Worm (Caenorhabditis elegans) whole organism, early embryonic: Measurements from ENCODE around the gene gcl-1.

Source experiments
- F13C5.2 ChIP-seq: sonication (generic microtip); optimal IDR thresholded peaks from 2 replicates; lab custom pipeline; 2017; ENCODE audit warnings: mild to moderate bottlenecking, missing genetic modification characterization, inconsistent platforms, missing compliant biosample characterization
- aly-1 ChIP-seq: sonication (generic microtip); optimal IDR thresholded peaks from 2 replicates; lab custom pipeline; 2016; ENCODE audit warnings: missing genetic modification characterization, missing compliant biosample characterization
- ama-1 ChIP-seq: fragments of 150-350 bp; optimal IDR thresholded peaks from 2 replicates; lab custom pipeline; 2014
- ceh-13 ChIP-seq: fragments of 200-800 bp; sonication (Bioruptor generic); optimal IDR thresholded peaks from 2 replicates; lab custom pipeline; 2018; ENCODE audit warnings: mild to moderate bottlenecking, missing genetic modification characterization, missing compliant biosample characterization
- ceh-36 ChIP-seq: sonication (generic microtip); optimal IDR thresholded peaks from 2 replicates; lab custom pipeline; 2016; ENCODE audit warnings: missing genetic modification characterization, inconsistent platforms, missing compliant biosample characterization
- ets-7 ChIP-seq: sonication (generic microtip); optimal IDR thresholded peaks from 2 replicates; lab custom pipeline; 2016; ENCODE audit warnings: missing genotype, missing genetic modification characterization, missing compliant biosample characterization
- flt-1 ChIP-seq: fragments of 200-800 bp; sonication (Bioruptor generic); IDR thresholded peaks from 2 replicates; pipeline ENCODE4 v1.3.6; 2022; ENCODE audit warnings: missing genetic modification characterization, missing compliant biosample characterization
- hmbx-1 ChIP-seq: sonication (generic microtip); optimal IDR thresholded peaks from 2 replicates; lab custom pipeline; 2016; ENCODE audit warnings: mild to moderate bottlenecking, missing genetic modification characterization, missing compliant biosample characterization
- hmg-4 ChIP-seq: fragments of 200-800 bp; sonication (Bioruptor generic); optimal IDR thresholded peaks from 2 replicates; lab custom pipeline; 2018; ENCODE audit warnings: mild to moderate bottlenecking, missing genetic modification characterization, missing compliant biosample characterization
- hnd-1 ChIP-seq: sonication (generic microtip); optimal IDR thresholded peaks from 2 replicates; lab custom pipeline; 2016; ENCODE audit warnings: missing genetic modification characterization, missing compliant biosample characterization
- pes-1 ChIP-seq: fragments of 200-800 bp; sonication (Bioruptor generic); IDR thresholded peaks from 2 replicates; pipeline ENCODE4 v1.3.6; 2022; ENCODE audit warnings: missing genetic modification reagents, missing genetic modification characterization, missing compliant biosample characterization
- scrt-1 ChIP-seq: fragments of 200-800 bp; sonication (Bioruptor generic); IDR thresholded peaks from 2 replicates; pipeline ENCODE4 v1.3.6; 2022; ENCODE audit warnings: missing genetic modification characterization, missing compliant biosample characterization
- sea-1 ChIP-seq: fragments of 200-800 bp; sonication (Bioruptor generic); conservative IDR thresholded peaks from 2 replicates; pipeline ENCODE4 v1.3.6; 2022; ENCODE audit warnings: missing genetic modification characterization, missing compliant biosample characterization
- tbx-11 ChIP-seq: fragments of 200-800 bp; sonication (Bioruptor generic); IDR thresholded peaks from 2 replicates; pipeline ENCODE4 v1.3.6; 2022; ENCODE audit warnings: missing genetic modification characterization, missing compliant biosample characterization
- tra-4 ChIP-seq: sonication (generic microtip); optimal IDR thresholded peaks from 2 replicates; lab custom pipeline; 2017; ENCODE audit warnings: missing genetic modification characterization, missing compliant biosample characterization

The gcl-1 gene

ce11 chrIV:13360144-13360543 lies 52.6 kb downstream of the gcl-1 start, which contains the start of gene Y62E10A.3:
TSS of gene Y62E10A.3 (minus strand) at chrIV:13360244.
- no peak for TF ChIP-seq tbx-11
- no peak for TF ChIP-seq ceh-36
- TF ChIP-seq ets-7, result no peak
- TF ChIP-seq hmg-4 (GFP tag; lab: Kevin White, UChicago), result no peak

- TF ChIP-seq hnd-1 (tag; lab: Kevin White, UChicago) (no peak), tra-4 (no peak), scrt-1 (no peak), hmbx-1 (tag; lab: Kevin White, UChicago) (no peak), pes-1 (GFP tag; lab: Robert Waterston, UW) (no peak), sea-1 (no peak), ets-7 (no peak), hmg-4 (GFP tag; lab: Kevin White, UChicago) (no peak), flt-1 (GFP tag; lab: Robert Waterston, UW) (no peak), tbx-11 (no peak), aly-1 (no peak), ceh-36 (no peak), ceh-13 (no peak), F13C5.2 (tag; lab: Kevin White, UChicago) (no peak), ama-1 (lab: Kevin White, UChicago) (no peak)
Measured at ce11 chrIV:13358488-13358887, 54.2 kb downstream of the gcl-1 start, which contains the start of gene W02A2.8. TSS of gene W02A2.8 (minus strand) at chrIV:13358588.
